Fruit fly (Drosophila melanogaster): ENCODE results near the gene S1P.

- no peak for TF ChIP-seq psq (optimal IDR thresholded peaks at IDR 0.05)
- TF ChIP-seq Dll (optimal IDR thresholded peaks at IDR 0.05), result no peak
- TF ChIP-seq EcR (GFP tag; optimal IDR thresholded peaks at IDR 0.05), result no peak
- no peak for TF ChIP-seq pan (optimal IDR thresholded peaks at IDR 0.05)
- TF ChIP-seq CG8478 (optimal IDR thresholded peaks at IDR 0.05), result no peak
Measured at dm6 chr3L:21640815-21641214, 23.6 kb upstream of the S1P start, which contains the start of gene Atox1.

Data from whole organism.